Fruit fly (Drosophila melanogaster): ENCODE data around the gene Cht7.

Cht7 gene

dm6 chr3L:3045256-3045743 is 61.5 kb downstream of the Cht7 start (continued):
- no peak for TF ChIP-seq CG10959 (GFP tag; IDR thresholded peaks at IDR 0.05)
- TF ChIP-seq CG3726 (GFP tag; IDR thresholded peaks at IDR 0.05), result no peak
- peak; percentile 70 for TF ChIP-seq CG11504 (tag; optimal IDR thresholded peaks at IDR 0.05)
- TF ChIP-seq MESR4 (GFP tag; optimal IDR thresholded peaks at IDR 0.05), result no peak
- no peak for TF ChIP-seq ci (GFP tag; IDR thresholded peaks at IDR 0.05)
- TF ChIP-seq CG13296 (GFP tag; optimal IDR thresholded peaks at IDR 0.05), result peak; percentile 35
- no peak for TF ChIP-seq H15 (GFP tag; IDR thresholded peaks at IDR 0.05)
- TF ChIP-seq CG15601 (tag; optimal IDR thresholded peaks at IDR 0.05), result peak; percentile 11
- no peak for TF ChIP-seq Scr (GFP tag; IDR thresholded peaks at IDR 0.05; ENCODE audit: partially characterized antibody)
- TF ChIP-seq pros (GFP tag; optimal IDR thresholded peaks at IDR 0.05), result no peak
- no peak for TF ChIP-seq Spps (tag; optimal IDR thresholded peaks at IDR 0.05)
- no peak for TF ChIP-seq repo (GFP tag; optimal IDR thresholded peaks at IDR 0.05)
- TF ChIP-seq CG6813 (GFP tag; optimal IDR thresholded peaks at IDR 0.05), result no peak
- TF ChIP-seq Dad (GFP tag; optimal IDR thresholded peaks at IDR 0.05), result no peak
- peak; percentile 70 for TF ChIP-seq sens (GFP tag)
- no peak for TF ChIP-seq CG15696 (tag; optimal IDR thresholded peaks at IDR 0.05)
- no peak for TF ChIP-seq lmd (GFP tag; IDR thresholded peaks at IDR 0.05)
- TF ChIP-seq bbx (GFP tag; IDR thresholded peaks at IDR 0.05; ENCODE audit: partially characterized antibody), result no peak
- TF ChIP-seq Hmx (GFP tag; optimal IDR thresholded peaks at IDR 0.05), result no peak
- TF ChIP-seq CG30020 (tag; optimal IDR thresholded peaks at IDR 0.05), result no peak
- TF ChIP-seq gem (tag; optimal IDR thresholded peaks at IDR 0.05), result peak; percentile 67
- TF ChIP-seq pzg (GFP tag; optimal IDR thresholded peaks at IDR 0.05), result no peak
- TF ChIP-seq CG15479 (GFP tag; optimal IDR thresholded peaks at IDR 0.05), result no peak
- TF ChIP-seq Chrac-16 (GFP tag; optimal IDR thresholded peaks at IDR 0.05), result no peak
- TF ChIP-seq pfk (GFP tag; optimal IDR thresholded peaks at IDR 0.05), result no peak
- no peak for TF ChIP-seq CG7963 (GFP tag; IDR thresholded peaks at IDR 0.05; ENCODE audit: partially characterized antibody)
- TF ChIP-seq row (GFP tag; IDR thresholded peaks at IDR 0.05), result peak; percentile 51; the same call in 2 of the 3 replicates
- no peak for TF ChIP-seq lov (optimal IDR thresholded peaks at IDR 0.05)
- TF ChIP-seq lov (GFP tag; IDR thresholded peaks at IDR 0.05), result no peak
- TF ChIP-seq Hr78 (GFP tag; optimal IDR thresholded peaks at IDR 0.05), result no peak
- TF ChIP-seq ash1 (GFP tag; optimal IDR thresholded peaks at IDR 0.05), result no peak
- TF ChIP-seq Oli (tag; optimal IDR thresholded peaks at IDR 0.05), result peak; percentile 71
- peak; percentile 39 for TF ChIP-seq CG2120 (GFP tag; optimal IDR thresholded peaks at IDR 0.05)
- no peak for TF ChIP-seq trh (GFP tag; optimal IDR thresholded peaks at IDR 0.05)
- no peak for TF ChIP-seq B-H1 (GFP tag; IDR thresholded peaks at IDR 0.05)
- TF ChIP-seq CG14050 (GFP tag; IDR thresholded peaks at IDR 0.05), result no peak
- no peak for TF ChIP-seq run (tag; optimal IDR thresholded peaks at IDR 0.05)
- TF ChIP-seq sna (GFP tag; IDR thresholded peaks at IDR 0.05; ENCODE audit: partially characterized antibody), result no peak
- TF ChIP-seq CG10462 (GFP tag; optimal IDR thresholded peaks at IDR 0.05), result no peak
- TF ChIP-seq caup (GFP tag; optimal IDR thresholded peaks at IDR 0.05; ENCODE audit: severe bottlenecking), result no peak
- TF ChIP-seq CG9437 (GFP tag; optimal IDR thresholded peaks at IDR 0.05), result peak; percentile 22
- TF ChIP-seq CG4360 (GFP tag; IDR thresholded peaks at IDR 0.05), result no peak
- no peak for TF ChIP-seq Gsc (GFP tag; IDR thresholded peaks at IDR 0.05)
- TF ChIP-seq sc (optimal IDR thresholded peaks at IDR 0.05), result no peak
- TF ChIP-seq sc (GFP tag; optimal IDR thresholded peaks at IDR 0.05), result no peak
- no peak for TF ChIP-seq chn (GFP tag; optimal IDR thresholded peaks at IDR 0.05)
- no peak for TF ChIP-seq pb (GFP tag; optimal IDR thresholded peaks at IDR 0.05)
- TF ChIP-seq oc (tag; optimal IDR thresholded peaks at IDR 0.05), result no peak
- TF ChIP-seq Taf1 (GFP tag; IDR thresholded peaks at IDR 0.05), result no peak
- no peak for TF ChIP-seq hth (optimal IDR thresholded peaks at IDR 0.05)
- TF ChIP-seq sug (tag; optimal IDR thresholded peaks at IDR 0.05), result no peak
- TF ChIP-seq CG4404 (GFP tag; IDR thresholded peaks at IDR 0.05), result no peak

Data from whole organism, embryonic.